Fruit fly (Drosophila melanogaster): ENCODE results near the gene Spp.

The Spp gene

dm6 chr2L:510534-511014, 33.9 kb downstream of the Spp start (continued):
- TF ChIP-seq Doc3 (GFP tag; IDR thresholded peaks at IDR 0.05; ENCODE audit: partially characterized antibody) (0 out of 3 replicates have a peak, but pooled peaks have one; percentile 17), Xrp1 (GFP tag; IDR thresholded peaks at IDR 0.05) (peak; percentile 85), CG17186 (GFP tag; optimal IDR thresholded peaks at IDR 0.05) (peak; percentile 55), CG9817 (tag; optimal IDR thresholded peaks at IDR 0.05) (peak; percentile 11), dmrt99B (tag; optimal IDR thresholded peaks at IDR 0.05) (peak; percentile 48), odd (GFP tag; optimal IDR thresholded peaks at IDR 0.05) (peak; percentile 84), ac (GFP tag; optimal IDR thresholded peaks at IDR 0.05) (peak; percentile 97), Rfx (GFP tag; IDR thresholded peaks at IDR 0.05) (peak; percentile 49; the same call in 1 of the 2 replicates), Sry-β (GFP tag; optimal IDR thresholded peaks at IDR 0.05) (peak; percentile 65), tx (GFP tag; optimal IDR thresholded peaks at IDR 0.05) (no peak), CG8388 (GFP tag; optimal IDR thresholded peaks at IDR 0.05) (peak; percentile 39), CG8924 (tag; optimal IDR thresholded peaks at IDR 0.05) (peak; percentile 70), Ravus (GFP tag; IDR thresholded peaks at IDR 0.05) (no peak), Oaz (GFP tag; IDR thresholded peaks at IDR 0.05) (no peak), phol (tag; optimal IDR thresholded peaks at IDR 0.05) (peak; percentile 16), kah (GFP tag; optimal IDR thresholded peaks at IDR 0.05) (peak; percentile 68), CG15073 (GFP tag; optimal IDR thresholded peaks at IDR 0.05) (no peak), B-H2 (GFP tag; optimal IDR thresholded peaks at IDR 0.05) (peak; percentile 33), CG17385 (GFP tag; optimal IDR thresholded peaks at IDR 0.05) (peak; percentile 51), otp (GFP tag; IDR thresholded peaks at IDR 0.05) (peak; percentile 47; the same call in 1 of the 3 replicates), CG31365 (tag; optimal IDR thresholded peaks at IDR 0.05) (peak; percentile 60), Sin3A (optimal IDR thresholded peaks at IDR 0.05) (no peak), CG15269 (tag; optimal IDR thresholded peaks at IDR 0.05) (peak; percentile 26), peb (GFP tag; IDR thresholded peaks at IDR 0.05) (0 out of 2 replicates have a peak, but pooled peaks have one; percentile 12), tll (GFP tag; optimal IDR thresholded peaks at IDR 0.05) (peak in 1 of 2 experiments; percentile 91), gsb-n (tag; optimal IDR thresholded peaks at IDR 0.05) (peak; percentile 85), Opbp (GFP tag; IDR thresholded peaks at IDR 0.05; ENCODE audit: partially characterized antibody) (no peak), CG15696 (tag; optimal IDR thresholded peaks at IDR 0.05) (peak; percentile 94), Ssrp (tag; optimal IDR thresholded peaks at IDR 0.05) (no peak), h (optimal IDR thresholded peaks at IDR 0.05) (no peak), CG13424 (tag; optimal IDR thresholded peaks at IDR 0.05) (peak; percentile 48), CG4360 (GFP tag; IDR thresholded peaks at IDR 0.05) (peak; percentile 90), CG16779 (GFP tag; IDR thresholded peaks at IDR 0.05) (no peak), btn (GFP tag; optimal IDR thresholded peaks at IDR 0.05) (peak; percentile 66), Hmr (GFP tag; optimal IDR thresholded peaks at IDR 0.05) (peak; percentile 68), Ets65A (GFP tag) (no peak), HmgD (GFP tag; optimal IDR thresholded peaks at IDR 0.05) (peak; percentile 26), Blimp-1 (GFP tag; optimal IDR thresholded peaks at IDR 0.05) (peak; percentile 69), CG11085 (GFP tag; IDR thresholded peaks at IDR 0.05) (no peak), sob (GFP tag; IDR thresholded peaks at IDR 0.05) (peak; percentile 50), CG10147 (GFP tag; optimal IDR thresholded peaks at IDR 0.05) (peak; percentile 47), gro (GFP tag; optimal IDR thresholded peaks at IDR 0.05) (peak; percentile 50), CG11456 (GFP tag; IDR thresholded peaks at IDR 0.05) (0 out of 3 replicates have a peak, but pooled peaks have one; percentile 60), Dbx (GFP tag; IDR thresholded peaks at IDR 0.05) (0 out of 3 replicates have a peak, but pooled peaks have one; percentile 34), Med (GFP tag) (peak; percentile 93), pfk (GFP tag; optimal IDR thresholded peaks at IDR 0.05) (peak; percentile 58), CG1792 (GFP tag; optimal IDR thresholded peaks at IDR 0.05) (peak; percentile 26), CG12104 (GFP tag; optimal IDR thresholded peaks at IDR 0.05) (peak; percentile 6), gce (GFP tag; IDR thresholded peaks at IDR 0.05) (peak; percentile 70; the same call in 1 of the 3 replicates), toy (GFP tag; IDR thresholded peaks at IDR 0.05) (no peak), CG10654 (GFP tag; optimal IDR thresholded peaks at IDR 0.05) (peak; percentile 67)

Measured in whole organism, embryonic.